Worm (Caenorhabditis elegans): ENCODE measurements around the gene lact-6.

Gene lact-6

ce11 chrIV:17441260-17441659, 10.1 kb upstream of the lact-6 start:
- no peak for TF ChIP-seq unc-62 (GFP tag; optimal IDR thresholded peaks at IDR 0.05)

- TF ChIP-seq unc-62 (GFP tag; optimal IDR thresholded peaks at IDR 0.05), result no peak
These were observed 9.2 kb upstream of the lact-6 start, which contains the start of gene F08A7.1 for ce11 chrIV:17440417-17440816. TSS of gene F08A7.1 (plus strand) at chrIV:17440607.

- TF ChIP-seq unc-62 (GFP tag; optimal IDR thresholded peaks at IDR 0.05), result no peak
These were observed 8.8 kb upstream of the lact-6 start, which contains the start of gene C06A12.19 for ce11 chrIV:17440001-17440400. TSS of gene C06A12.19 (minus strand) at chrIV:17440101.

ce11 chrIV:17437038-17437437, 5.9 kb upstream of the lact-6 start, which contains the start of gene C06A12.8:
TSS of gene C06A12.8 (plus strand) at chrIV:17437338.
- TF ChIP-seq unc-62 (GFP tag; optimal IDR thresholded peaks at IDR 0.05), result no peak

- no peak for TF ChIP-seq unc-62 (GFP tag; optimal IDR thresholded peaks at IDR 0.05)
These were observed 5.4 kb upstream of the lact-6 start, which contains the start of gene gcy-27 for ce11 chrIV:17436552-17436951. TSS of gene gcy-27 (minus strand) at chrIV:17436652.

- no peak for TF ChIP-seq unc-62 (GFP tag; optimal IDR thresholded peaks at IDR 0.05)
These were observed 4.0 kb upstream of the lact-6 start for ce11 chrIV:17435228-17435627.

- TF ChIP-seq unc-62 (GFP tag; optimal IDR thresholded peaks at IDR 0.05), result no peak
These were observed 1.1 kb upstream of the lact-6 start for ce11 chrIV:17432223-17432826.

ce11 chrIV:17427423-17427822, 3.8 kb downstream of the lact-6 start, which contains the start of gene C06A12.3:
TSS of gene C06A12.3 (plus strand) at chrIV:17427723.
- no peak for TF ChIP-seq unc-62 (GFP tag; optimal IDR thresholded peaks at IDR 0.05)

- TF ChIP-seq unc-62 (GFP tag; optimal IDR thresholded peaks at IDR 0.05), result no peak
These were observed 4.2 kb downstream of the lact-6 start for ce11 chrIV:17426970-17427369.

- TF ChIP-seq unc-62 (GFP tag; optimal IDR thresholded peaks at IDR 0.05), result no peak
These were observed 13.5 kb downstream of the lact-6 start, which contains the start of gene npr-26 for ce11 chrIV:17417723-17418122. TSS of gene npr-26 (minus strand) at chrIV:17417823.

ce11 chrIV:17413343-17413742, 17.8 kb downstream of the lact-6 start:
- TF ChIP-seq unc-62 (GFP tag; optimal IDR thresholded peaks at IDR 0.05), result no peak

ce11 chrIV:17407491-17407890, 23.7 kb downstream of the lact-6 start, which contains the start of gene T02D1.9:
TSS of gene T02D1.9 (minus strand) at chrIV:17407591.
- TF ChIP-seq unc-62 (GFP tag; optimal IDR thresholded peaks at IDR 0.05), result no peak

- TF ChIP-seq unc-62 (GFP tag; optimal IDR thresholded peaks at IDR 0.05), result no peak
These were observed 24.2 kb downstream of the lact-6 start, which contains the start of gene T02D1.7 for ce11 chrIV:17407025-17407424. TSS of gene T02D1.7 (minus strand) at chrIV:17407125.

- no peak for TF ChIP-seq unc-62 (GFP tag; optimal IDR thresholded peaks at IDR 0.05)
These were observed 25.1 kb downstream of the lact-6 start for ce11 chrIV:17406119-17406518.

- no peak for TF ChIP-seq unc-62 (GFP tag; optimal IDR thresholded peaks at IDR 0.05)
These were observed 25.7 kb downstream of the lact-6 start, which contains the start of gene pmp-4 for ce11 chrIV:17405530-17405929. TSS of gene pmp-4 (minus strand) at chrIV:17405630.

ce11 chrIV:17399455-17399854, 31.7 kb downstream of the lact-6 start, which contains the start of gene T02D1.4:
TSS of gene T02D1.4 (plus strand) at chrIV:17399755.
- no peak for TF ChIP-seq unc-62 (GFP tag; optimal IDR thresholded peaks at IDR 0.05)

ce11 chrIV:17395910-17396309, 35.3 kb downstream of the lact-6 start, which contains the start of gene sru-15:
TSS of gene sru-15 (plus strand) at chrIV:17396210.
- TF ChIP-seq unc-62 (GFP tag; optimal IDR thresholded peaks at IDR 0.05), result no peak
